Worm (Caenorhabditis elegans): Measurements from ENCODE around the gene Y49F6A.11.

The Y49F6A.11 gene

DNA sequence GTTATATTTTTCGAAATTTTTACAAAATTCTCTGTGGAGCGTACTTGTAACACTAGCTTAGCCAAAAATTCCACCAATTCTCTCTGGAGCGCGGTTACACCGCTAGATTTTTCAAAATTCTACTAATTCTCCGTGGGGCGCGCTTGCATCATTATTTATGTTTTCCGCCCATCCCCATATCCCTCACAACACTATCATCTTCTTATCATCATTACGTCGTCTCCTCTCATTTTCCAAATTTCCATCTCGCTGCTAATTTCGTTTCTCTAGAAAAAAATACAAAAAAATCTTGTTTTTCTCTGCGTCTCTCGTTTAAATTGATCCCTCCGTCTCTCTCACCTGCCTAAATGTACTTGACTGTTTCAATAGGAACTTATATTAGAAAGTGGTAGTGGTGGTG lies 43.3 kb downstream of the Y49F6A.11 start:
- TF ChIP-seq K02D7.2 (tag; optimal IDR thresholded peaks at IDR 0.05) (no peak), ztf-16 (tag; optimal IDR thresholded peaks at IDR 0.05) (no peak), ceh-48 (tag; optimal IDR thresholded peaks at IDR 0.05) (no peak), gmeb-2 (tag; optimal IDR thresholded peaks at IDR 0.05) (no peak), pros-1 (tag; optimal IDR thresholded peaks at IDR 0.05) (no peak), ceh-45 (GFP tag; IDR thresholded peaks at IDR 0.05) (no peak), pha-2 (tag; optimal IDR thresholded peaks at IDR 0.05) (no peak), ceh-14 (tag; optimal IDR thresholded peaks at IDR 0.05) (no peak), ahr-1 (tag; optimal IDR thresholded peaks at IDR 0.05) (no peak), sox-2 (GFP tag; IDR thresholded peaks at IDR 0.05) (no peak), C38D4.7 (GFP tag; optimal IDR thresholded peaks at IDR 0.05) (no peak), pax-1 (tag; optimal IDR thresholded peaks at IDR 0.05) (no peak)

DNA sequence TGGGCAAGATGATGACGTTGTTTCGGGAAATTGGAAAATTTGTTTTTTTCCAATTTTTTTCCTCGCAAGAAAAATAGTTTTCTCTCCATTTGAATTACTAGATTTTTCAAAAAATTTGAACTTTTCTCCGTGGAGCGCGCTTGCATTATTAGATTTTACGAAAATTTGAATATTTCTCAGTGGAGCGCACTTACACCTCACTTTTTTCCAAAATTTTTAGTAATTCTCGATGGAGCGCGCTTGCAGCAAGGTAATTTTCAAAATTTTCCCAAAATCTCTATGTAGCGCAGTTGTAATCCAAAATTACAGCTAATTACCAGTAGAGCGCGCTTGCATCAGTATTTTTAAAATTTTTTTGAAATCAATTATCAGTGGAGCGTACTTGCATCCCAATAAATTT lies 43.9 kb downstream of the Y49F6A.11 start:
- TF ChIP-seq nfya-1 (tag; optimal IDR thresholded peaks at IDR 0.05) (no peak), T23F11.4 (GFP tag; optimal IDR thresholded peaks at IDR 0.05) (no peak), pha-4 (tag; optimal IDR thresholded peaks at IDR 0.05) (no peak), che-1 (tag; optimal IDR thresholded peaks at IDR 0.05) (no peak), lim-6 (tag; optimal IDR thresholded peaks at IDR 0.05) (no peak), eyg-1 (tag; optimal IDR thresholded peaks at IDR 0.05) (no peak), ceh-18 (tag; optimal IDR thresholded peaks at IDR 0.05) (no peak), C08G9.2 (tag; optimal IDR thresholded peaks at IDR 0.05) (no peak), fkh-10 (GFP tag; optimal IDR thresholded peaks at IDR 0.05) (no peak), npax-4 (tag; optimal IDR thresholded peaks at IDR 0.05) (no peak)

DNA sequence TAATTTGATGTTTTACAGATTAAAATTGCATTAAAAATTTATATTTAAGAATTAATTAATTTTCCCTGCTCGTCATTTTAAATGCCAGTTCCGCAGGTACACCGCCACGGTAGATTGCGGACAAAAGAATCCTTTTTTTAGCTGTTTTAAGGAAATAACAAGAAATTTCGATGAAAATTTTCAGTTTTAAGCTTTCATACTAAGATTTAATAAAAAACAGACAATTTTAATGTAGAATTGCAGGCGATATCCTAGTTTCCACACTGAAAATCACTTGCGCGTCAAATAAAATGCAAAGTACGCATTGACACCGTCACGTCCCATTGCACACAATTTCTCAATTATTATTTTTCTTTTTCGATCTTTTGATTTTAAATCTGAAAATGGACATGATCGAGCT lies 45.2 kb downstream of the Y49F6A.11 start, which contains the start of gene dnc-3:
Gene dnc-3 (plus strand): TSS at position 272 of the 400 bp plus-strand sequence.
- TF ChIP-seq ceh-6 (GFP tag; optimal IDR thresholded peaks at IDR 0.05) (no peak), unc-42 (tag; optimal IDR thresholded peaks at IDR 0.05) (peak; percentile 60), ttx-3 (tag; optimal IDR thresholded peaks at IDR 0.05) (peak; percentile 42), elt-2 (tag; optimal IDR thresholded peaks at IDR 0.05) (peak; percentile 32), ceh-14 (tag; optimal IDR thresholded peaks at IDR 0.05) (peak; percentile 61), ceh-2 (tag; optimal IDR thresholded peaks at IDR 0.05) (peak; percentile 4)

DNA sequence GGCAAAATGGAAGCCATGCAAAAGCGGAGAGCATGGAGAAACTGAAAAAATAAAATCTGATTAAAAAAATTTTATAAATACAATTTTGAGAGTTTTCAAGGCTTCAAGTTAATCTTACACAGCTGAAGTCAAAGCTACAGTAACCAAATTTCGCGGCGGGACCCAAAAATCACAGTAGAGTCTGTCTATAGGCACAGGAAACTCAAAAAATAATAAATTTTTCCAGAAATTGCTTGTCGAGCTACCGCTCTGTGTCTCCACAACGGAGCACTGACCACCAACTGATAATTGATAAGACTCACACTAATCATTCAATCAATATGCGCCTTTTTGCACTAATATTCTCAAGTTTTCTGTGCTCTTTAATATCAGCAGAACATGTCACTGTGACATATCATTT lies 48.3 kb downstream of the Y49F6A.11 start, which contains the start of gene W10G11.19:
Gene W10G11.19 (plus strand): TSS at position 301 of the 400 bp plus-strand sequence.
- TF ChIP-seq nhr-11 (tag; optimal IDR thresholded peaks at IDR 0.05) (no peak), hlh-6 (tag; optimal IDR thresholded peaks at IDR 0.05) (no peak), ceh-9 (tag; optimal IDR thresholded peaks at IDR 0.05) (no peak), lin-11 (tag; optimal IDR thresholded peaks at IDR 0.05) (no peak), C08G9.2 (tag; optimal IDR thresholded peaks at IDR 0.05) (no peak), elt-2 (tag; optimal IDR thresholded peaks at IDR 0.05) (no peak), unc-86 (tag; optimal IDR thresholded peaks at IDR 0.05) (no peak), pat-9 (tag; optimal IDR thresholded peaks at IDR 0.05) (no peak), Y22D7AL.16 (tag; optimal IDR thresholded peaks at IDR 0.05) (no peak)

All from whole organism, late embryonic.